Worm (Caenorhabditis elegans) whole organism, L4/young adult: ENCODE results near the gene mfsd-6.

Experiments used
- W03F9.2 ChIP-seq: fragments of 150-350 bp; optimal IDR thresholded peaks from 2 replicates; lab custom pipeline; 2014; ENCODE audit warnings: missing biosample characterization, missing genetic modification characterization
- dao-5 ChIP-seq: sonication (generic microtip); optimal IDR thresholded peaks from 2 replicates; lab custom pipeline; 2016; ENCODE audit warnings: missing genotype, missing genetic modification characterization, moderate library complexity, missing compliant biosample characterization
- him-1 ChIP-seq: sonication (generic microtip); optimal IDR thresholded peaks from 2 replicates; lab custom pipeline; 2016; ENCODE audit warnings: missing genotype, missing genetic modification reagents, missing genetic modification characterization, missing compliant biosample characterization

DNA sequence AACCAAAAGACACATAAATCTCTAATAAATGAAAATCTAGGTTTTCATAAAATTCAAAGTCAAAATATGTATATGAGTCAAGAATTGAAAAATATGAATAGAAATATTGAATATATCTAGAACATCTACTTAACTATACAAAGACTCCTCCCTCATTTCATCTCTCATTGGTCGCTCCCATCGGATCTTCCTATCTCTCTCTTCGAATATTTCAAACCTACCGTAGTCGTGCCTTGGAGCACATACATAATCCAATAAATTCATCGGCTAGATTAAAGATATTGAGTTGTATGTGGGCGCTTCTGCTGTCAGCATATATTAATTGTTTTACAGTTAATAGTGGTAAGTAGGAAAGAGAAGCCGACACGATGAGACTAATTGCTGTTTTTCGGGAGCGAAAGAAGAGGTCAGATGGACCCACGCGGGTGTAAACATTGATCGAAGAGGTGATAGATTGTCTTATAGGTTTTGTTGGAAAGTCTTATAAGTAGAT, 52.2 kb downstream of the mfsd-6 start:
- TF ChIP-seq him-1 (tag; lab: Kevin White, UChicago) (no peak), dao-5 (no peak), W03F9.2 (tag; lab: Kevin White, UChicago) (no peak)
